Fruit fly (Drosophila melanogaster): ENCODE measurements around the gene pan.

DNA sequence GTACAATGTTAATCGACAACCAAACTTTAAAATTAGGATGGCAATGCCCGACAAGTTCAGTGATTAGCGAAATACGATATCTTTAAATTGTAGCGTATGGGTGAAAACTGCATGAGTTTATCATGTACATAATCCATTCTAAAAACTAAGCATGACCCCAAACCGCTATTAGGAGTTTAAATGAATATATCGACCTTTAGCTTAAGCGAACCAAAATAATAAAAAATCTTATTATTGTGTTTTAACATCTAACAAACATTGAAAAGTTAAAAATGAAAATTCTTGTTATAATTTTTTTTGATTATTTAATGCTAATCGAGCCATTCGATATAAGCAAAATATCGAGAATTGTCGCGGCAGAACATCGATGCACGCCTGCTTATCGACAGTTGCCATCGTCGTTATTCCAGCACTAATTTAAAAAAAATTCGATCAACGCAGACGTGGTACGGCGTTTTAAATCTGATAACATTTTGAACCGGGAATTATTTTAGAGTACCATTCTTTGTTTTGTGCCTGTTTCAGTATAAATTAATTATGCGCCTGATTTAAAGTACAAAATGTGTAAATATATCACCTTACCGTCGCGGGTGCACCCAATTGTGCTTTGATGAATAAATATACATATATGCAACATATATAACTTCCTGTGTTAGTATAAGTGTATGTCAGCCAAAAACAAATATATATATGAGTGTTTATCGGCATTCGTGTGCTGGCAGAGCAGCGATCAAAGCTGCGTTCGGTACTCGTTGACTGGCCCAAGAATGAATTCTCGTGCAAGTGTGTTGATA lies at the start of gene pan:
- TF ChIP-seq pan (optimal IDR thresholded peaks at IDR 0.05) (no peak), CrebA (GFP tag; optimal IDR thresholded peaks at IDR 0.05; ENCODE audit: borderline replicate concordance) (peak; percentile 87), jim (GFP tag; optimal IDR thresholded peaks at IDR 0.05) (no peak), h (GFP tag; optimal IDR thresholded peaks at IDR 0.05) (peak; percentile 24)

Measured in whole organism, wandering third instar larva.